Worm (Caenorhabditis elegans) whole organism, L4 larva: Measurements from ENCODE around the gene mec-5.

Experiments
- ZK546.5 ChIP-seq, 2 experiments: sonication (generic microtip); optimal IDR thresholded peaks; 2 replicates each; lab custom pipeline; 2017; ENCODE audit warnings: missing biosample characterization in 2 of 2, missing genetic modification characterization in 2 of 2
- ama-1 ChIP-seq: fragments of 150-350 bp; optimal IDR thresholded peaks from 2 replicates; lab custom pipeline; 2014; ENCODE audit warnings: inconsistent platforms, mixed read lengths
- lin-13 ChIP-seq: fragments of 150-350 bp; optimal IDR thresholded peaks from 2 replicates; lab custom pipeline; 2014; ENCODE audit warnings: missing biosample characterization, missing genetic modification reagents, missing genetic modification characterization
- mdl-1 ChIP-seq, 2 experiments: fragments of 150-350 bp in 1 of 2; sonication (generic microtip) in 1 of 2; optimal IDR thresholded peaks; 2 replicates each; lab custom pipeline; 2014 to 2017; ENCODE audit warnings: missing biosample characterization in 2 of 2, missing genetic modification characterization in 2 of 2
- snpc-4 ChIP-seq: fragments of 150-350 bp; optimal IDR thresholded peaks from 2 replicates; lab custom pipeline; 2014; ENCODE audit warnings: missing biosample characterization, missing genetic modification characterization

ce11 chrX:15912841-15913240, 31.0 kb upstream of the mec-5 start:
- TF ChIP-seq ama-1 (lab: Kevin White, UChicago) (no peak), mdl-1 (tag; optimal IDR thresholded peaks at IDR 0.05; lab: Kevin White, UChicago) (no peak), snpc-4 (no peak), lin-13 (GFP tag; lab: Kevin White, UChicago) (no peak), ZK546.5 (tag; optimal IDR thresholded peaks at IDR 0.05; lab: Kevin White, UChicago) (no peak)
